Worm (Caenorhabditis elegans) whole organism, mixed stage, embryonic: ENCODE results near the gene Y54G9A.9.

Experiments used
- M03D4.4 ChIP-seq: sonication (generic microtip); optimal IDR thresholded peaks from 2 replicates; lab custom pipeline; 2017; ENCODE audit warnings: mild to moderate bottlenecking, missing genetic modification characterization, missing compliant biosample characterization
- bed-3 ChIP-seq: fragments of 200-800 bp; sonication (Bioruptor generic); optimal IDR thresholded peaks from 3 replicates; lab custom pipeline; 2018; ENCODE audit warnings: mild to moderate bottlenecking, missing genetic modification characterization, moderate library complexity, missing compliant biosample characterization
- blmp-1 ChIP-seq: fragments of 150-350 bp; optimal IDR thresholded peaks from 2 replicates; lab custom pipeline; 2014; ENCODE audit warnings: missing biosample characterization, missing genetic modification characterization
- ceh-39 ChIP-seq: fragments of 150-350 bp; optimal IDR thresholded peaks from 2 replicates; lab custom pipeline; 2014; ENCODE audit warnings: missing biosample characterization, missing genetic modification characterization
- ceh-43 ChIP-seq: fragments of 200-800 bp; sonication (Bioruptor generic); optimal IDR thresholded peaks from 2 replicates; lab custom pipeline; 2018; ENCODE audit warnings: mild to moderate bottlenecking, missing genetic modification characterization, moderate library complexity, missing compliant biosample characterization
- ces-1 ChIP-seq: fragments of 150-350 bp; optimal IDR thresholded peaks from 2 replicates; lab custom pipeline; 2014; ENCODE audit warnings: missing biosample characterization, missing genetic modification reagents, missing genetic modification characterization
- cnd-1 ChIP-seq: fragments of 200-800 bp; sonication (Bioruptor generic); optimal IDR thresholded peaks from 2 replicates; lab custom pipeline; 2018; ENCODE audit warnings: mild to moderate bottlenecking, missing genetic modification characterization, missing compliant biosample characterization
- drap-1 ChIP-seq: fragments of 200-800 bp; sonication (Bioruptor generic); optimal IDR thresholded peaks from 3 replicates; lab custom pipeline; 2018; ENCODE audit warnings: mild to moderate bottlenecking, missing genetic modification characterization, missing compliant biosample characterization
- elt-1 ChIP-seq: sonication (generic microtip); optimal IDR thresholded peaks from 2 replicates; lab custom pipeline; 2017; ENCODE audit warnings: missing genetic modification characterization, mild to moderate bottlenecking, missing compliant biosample characterization, antibody characterized with exemption, moderate library complexity, borderline replicate concordance; ENCODE audit not compliant: insufficient read depth
- elt-3 ChIP-seq: fragments of 150-350 bp; optimal IDR thresholded peaks from 2 replicates; lab custom pipeline; 2014; ENCODE audit warnings: missing biosample characterization, missing genetic modification characterization
- flh-1 ChIP-seq: fragments of 200-800 bp; sonication (Bioruptor generic); optimal IDR thresholded peaks from 2 replicates; lab custom pipeline; 2018; ENCODE audit warnings: mild to moderate bottlenecking, missing genetic modification characterization, moderate library complexity, missing compliant biosample characterization
- ham-2 ChIP-seq: fragments of 200-800 bp; sonication (Bioruptor generic); optimal IDR thresholded peaks from 2 replicates; lab custom pipeline; 2018; ENCODE audit warnings: mild to moderate bottlenecking, missing genetic modification characterization, missing compliant biosample characterization
- hlh-1 ChIP-seq: fragments of 150-350 bp; optimal IDR thresholded peaks from 2 replicates; lab custom pipeline; 2014; ENCODE audit warnings: missing biosample characterization, missing genetic modification reagents, missing genetic modification characterization
- lin-13 ChIP-seq: fragments of 150-350 bp; optimal IDR thresholded peaks from 2 replicates; lab custom pipeline; 2014; ENCODE audit warnings: missing biosample characterization, missing genetic modification characterization
- lin-32 ChIP-seq: fragments of 200-800 bp; sonication (Bioruptor generic); optimal IDR thresholded peaks from 2 replicates; lab custom pipeline; 2018; ENCODE audit warnings: mild to moderate bottlenecking, missing genetic modification characterization, missing compliant biosample characterization
- lsy-2 ChIP-seq: fragments of 150-350 bp; optimal IDR thresholded peaks from 2 replicates; lab custom pipeline; 2014; ENCODE audit warnings: missing biosample characterization, missing genetic modification characterization
- mab-5 ChIP-seq: fragments of 150-350 bp; optimal IDR thresholded peaks from 2 replicates; lab custom pipeline; 2014; ENCODE audit warnings: missing biosample characterization, missing genetic modification characterization
- mep-1 ChIP-seq: fragments of 150-350 bp; optimal IDR thresholded peaks from 2 replicates; lab custom pipeline; 2017; ENCODE audit warnings: missing biosample characterization, missing genetic modification reagents, missing genetic modification characterization, inconsistent platforms
- mls-2 ChIP-seq: sonication (generic microtip); optimal IDR thresholded peaks from 2 replicates; lab custom pipeline; 2016; ENCODE audit warnings: mild to moderate bottlenecking, missing genetic modification characterization, moderate library complexity, missing compliant biosample characterization
- nhr-12 ChIP-seq: fragments of 150-350 bp; optimal IDR thresholded peaks from 2 replicates; lab custom pipeline; 2014; ENCODE audit warnings: missing biosample characterization, missing genetic modification characterization
- nhr-2 ChIP-seq: fragments of 150-350 bp; optimal IDR thresholded peaks from 2 replicates; lab custom pipeline; 2014; ENCODE audit warnings: missing biosample characterization, missing genetic modification characterization
- nhr-237 ChIP-seq: fragments of 150-350 bp; optimal IDR thresholded peaks from 2 replicates; lab custom pipeline; 2014; ENCODE audit warnings: missing biosample characterization, missing genetic modification characterization
- pha-4 ChIP-seq: fragments of 150-350 bp; optimal IDR thresholded peaks from 2 replicates; lab custom pipeline; 2018; ENCODE audit warnings: missing biosample characterization, missing genetic modification reagents, missing genetic modification characterization
- snpc-4 ChIP-seq: fragments of 150-350 bp; optimal IDR thresholded peaks from 2 replicates; lab custom pipeline; 2014; ENCODE audit warnings: missing biosample characterization, missing genetic modification characterization
- sptf-1 ChIP-seq: sonication (generic microtip); optimal IDR thresholded peaks from 2 replicates; lab custom pipeline; 2017; ENCODE audit warnings: mild to moderate bottlenecking, missing genetic modification characterization, moderate library complexity, missing compliant biosample characterization
- tbx-8 ChIP-seq: fragments of 200-800 bp; sonication (Bioruptor generic); optimal IDR thresholded peaks from 2 replicates; lab custom pipeline; 2018; ENCODE audit warnings: mild to moderate bottlenecking, missing genetic modification characterization, moderate library complexity, missing compliant biosample characterization
- unc-120 ChIP-seq: sonication (generic microtip); optimal IDR thresholded peaks from 2 replicates; lab custom pipeline; 2017; ENCODE audit warnings: missing genetic modification characterization, missing compliant biosample characterization; ENCODE audit not compliant: poor library complexity, severe bottlenecking
- unc-39 ChIP-seq: fragments of 150-350 bp; optimal IDR thresholded peaks from 2 replicates; lab custom pipeline; 2014; ENCODE audit warnings: missing biosample characterization, missing genetic modification characterization
- unc-62 ChIP-seq: fragments of 150-350 bp; optimal IDR thresholded peaks from 2 replicates; lab custom pipeline; 2014; ENCODE audit warnings: missing biosample characterization, missing genetic modification reagents, missing genetic modification characterization
- zip-8 ChIP-seq: fragments of 150-350 bp; optimal IDR thresholded peaks from 2 replicates; lab custom pipeline; 2014; ENCODE audit warnings: missing biosample characterization, missing genetic modification characterization
- ztf-11 ChIP-seq: fragments of 150-350 bp; optimal IDR thresholded peaks from 2 replicates; lab custom pipeline; 2014; ENCODE audit warnings: missing biosample characterization, missing genetic modification characterization

Gene Y54G9A.9

DNA sequence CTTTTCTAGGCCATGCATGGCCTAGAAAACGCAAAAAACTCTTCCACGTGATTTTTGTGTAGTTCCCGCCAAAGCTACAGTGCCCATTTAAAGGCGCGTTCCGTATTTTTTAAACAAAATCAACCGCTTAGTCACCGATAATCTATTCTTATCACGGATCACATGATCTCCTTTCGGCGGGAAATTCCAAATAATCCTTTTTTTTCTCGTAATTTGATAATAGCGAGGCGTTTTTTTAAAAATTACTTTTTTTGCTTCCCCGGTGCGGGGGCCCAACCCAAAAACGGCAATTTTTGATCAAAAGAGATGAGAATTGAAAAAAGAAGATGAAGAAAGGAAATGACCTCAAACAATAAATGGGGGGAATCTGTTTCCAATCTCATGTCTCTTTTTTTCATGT is 21.5 kb downstream of the Y54G9A.9 start:
- TF ChIP-seq unc-62 (GFP tag; lab: Kevin White, UChicago), result no peak
- no peak for TF ChIP-seq snpc-4
- no peak for TF ChIP-seq unc-39
- TF ChIP-seq cnd-1 (tag; lab: Kevin White, UChicago), result no peak
- TF ChIP-seq bed-3 (GFP tag; lab: Kevin White, UChicago), result no peak

DNA sequence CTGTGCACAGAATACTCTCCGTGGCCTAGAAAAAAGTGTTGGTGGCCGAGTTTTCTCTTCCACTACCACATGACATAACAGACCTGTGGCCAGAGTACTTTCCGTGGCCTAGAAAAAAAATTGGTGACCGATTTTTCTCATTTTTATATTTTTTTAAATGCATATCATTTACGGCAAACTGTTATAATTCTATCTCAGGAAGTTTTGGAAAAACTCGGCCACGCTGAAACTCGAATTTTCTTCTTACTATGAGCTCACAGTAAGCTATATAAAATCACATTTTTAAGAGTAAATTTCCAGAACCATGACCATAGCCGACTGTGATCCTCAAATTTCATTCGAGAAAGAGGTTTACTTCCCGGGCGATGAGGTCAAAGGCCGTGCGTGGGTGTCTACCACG is 22.5 kb downstream of the Y54G9A.9 start, which contains the start of gene arrd-14:
Gene arrd-14, plus strand, starts transcription at position 301 of the 400 bp plus-strand sequence.
- TF ChIP-seq hlh-1 (tag; lab: Kevin White, UChicago) (no peak), nhr-237 (no peak), tbx-8 (GFP tag; lab: Kevin White, UChicago) (no peak), drap-1 (GFP tag; lab: Kevin White, UChicago) (no peak), mls-2 (tag; lab: Kevin White, UChicago) (no peak), ceh-39 (tag; lab: Kevin White, UChicago) (no peak), elt-1 (no peak), M03D4.4 (no peak), ham-2 (GFP tag; lab: Kevin White, UChicago) (no peak), mep-1 (tag; lab: Kevin White, UChicago) (no peak), lsy-2 (tag; lab: Kevin White, UChicago) (no peak), nhr-12 (tag; lab: Kevin White, UChicago) (no peak), ces-1 (GFP tag; lab: Kevin White, UChicago) (no peak), flh-1 (GFP tag; lab: Kevin White, UChicago) (no peak), cnd-1 (tag; lab: Kevin White, UChicago) (no peak), unc-39 (no peak), pha-4 (tag; lab: Kevin White, UChicago) (no peak), elt-3 (no peak), unc-120 (tag; lab: Kevin White, UChicago) (no peak)

DNA sequence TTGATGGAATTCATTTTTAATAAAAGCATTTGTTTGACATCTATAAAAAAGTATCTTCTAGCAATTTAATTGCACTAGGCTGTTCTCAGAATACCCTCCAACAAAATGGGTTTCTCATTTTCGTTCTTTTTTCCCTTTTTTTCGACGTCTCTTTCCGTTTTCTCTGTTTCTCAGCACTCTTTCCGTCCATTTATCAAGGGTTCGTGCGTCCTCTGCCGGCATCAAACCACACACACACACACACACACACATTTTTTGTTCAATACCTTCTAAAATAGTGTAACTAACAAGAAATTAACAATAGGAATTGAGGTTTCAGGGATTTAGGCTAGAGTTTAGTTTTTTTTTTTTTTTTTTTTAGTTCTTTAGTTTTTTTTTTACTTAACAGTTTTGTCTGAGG is 26.7 kb downstream of the Y54G9A.9 start:
- TF ChIP-seq ceh-39 (tag; lab: Kevin White, UChicago) (no peak), lin-13 (tag; lab: Kevin White, UChicago) (no peak), cnd-1 (tag; lab: Kevin White, UChicago) (no peak), ceh-43 (GFP tag; lab: Kevin White, UChicago) (no peak), unc-120 (tag; lab: Kevin White, UChicago) (no peak), nhr-2 (no peak), zip-8 (no peak), nhr-237 (no peak), ham-2 (GFP tag; lab: Kevin White, UChicago) (no peak), blmp-1 (tag; lab: Kevin White, UChicago) (no peak), ces-1 (GFP tag; lab: Kevin White, UChicago) (no peak), unc-39 (no peak), ztf-11 (tag; lab: Kevin White, UChicago) (no peak), bed-3 (GFP tag; lab: Kevin White, UChicago) (no peak), mab-5 (tag; lab: Kevin White, UChicago) (no peak), drap-1 (GFP tag; lab: Kevin White, UChicago) (no peak)

DNA sequence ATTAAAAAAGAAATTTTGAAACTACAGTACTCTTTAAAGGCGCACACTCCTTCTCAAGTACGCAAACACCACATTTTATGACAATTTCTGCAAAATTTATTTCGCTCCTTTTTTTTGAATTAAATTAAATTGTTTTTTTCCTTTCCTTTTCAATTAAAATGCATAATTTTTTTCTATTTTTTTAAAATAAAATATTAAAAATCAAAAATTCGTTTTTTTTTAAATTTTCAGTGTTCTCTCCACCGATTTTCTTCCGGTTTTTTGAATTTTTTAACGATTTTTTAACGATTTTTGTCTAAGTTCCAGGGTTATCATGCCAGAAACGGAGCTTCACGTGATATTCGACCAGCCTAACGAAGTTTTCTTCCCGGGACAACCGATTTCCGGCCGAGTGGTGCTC is 28.6 kb downstream of the Y54G9A.9 start, which contains the start of gene arrd-13:
Gene arrd-13, plus strand, starts transcription at position 301 of the 400 bp plus-strand sequence.
- TF ChIP-seq ham-2 (GFP tag; lab: Kevin White, UChicago), result no peak
- TF ChIP-seq nhr-12 (tag; lab: Kevin White, UChicago), result no peak
- TF ChIP-seq nhr-237, result no peak
- TF ChIP-seq nhr-2, result no peak
- TF ChIP-seq bed-3 (GFP tag; lab: Kevin White, UChicago), result no peak
- no peak for TF ChIP-seq snpc-4
- no peak for TF ChIP-seq blmp-1 (tag; lab: Kevin White, UChicago)
- TF ChIP-seq hlh-1 (tag; lab: Kevin White, UChicago), result no peak
- no peak for TF ChIP-seq lin-32
- TF ChIP-seq unc-120 (tag; lab: Kevin White, UChicago), result no peak
- TF ChIP-seq lsy-2 (tag; lab: Kevin White, UChicago), result no peak
- TF ChIP-seq cnd-1 (tag; lab: Kevin White, UChicago), result no peak
- TF ChIP-seq pha-4 (tag; lab: Kevin White, UChicago), result no peak
- no peak for TF ChIP-seq ceh-39 (tag; lab: Kevin White, UChicago)
- no peak for TF ChIP-seq sptf-1 (tag; lab: Kevin White, UChicago)
